Worm (Caenorhabditis elegans): ENCODE data around the gene srg-57.
A peak's percentile ranks its signal among the peaks of the same experiment; 100 is the strongest.

DNA sequence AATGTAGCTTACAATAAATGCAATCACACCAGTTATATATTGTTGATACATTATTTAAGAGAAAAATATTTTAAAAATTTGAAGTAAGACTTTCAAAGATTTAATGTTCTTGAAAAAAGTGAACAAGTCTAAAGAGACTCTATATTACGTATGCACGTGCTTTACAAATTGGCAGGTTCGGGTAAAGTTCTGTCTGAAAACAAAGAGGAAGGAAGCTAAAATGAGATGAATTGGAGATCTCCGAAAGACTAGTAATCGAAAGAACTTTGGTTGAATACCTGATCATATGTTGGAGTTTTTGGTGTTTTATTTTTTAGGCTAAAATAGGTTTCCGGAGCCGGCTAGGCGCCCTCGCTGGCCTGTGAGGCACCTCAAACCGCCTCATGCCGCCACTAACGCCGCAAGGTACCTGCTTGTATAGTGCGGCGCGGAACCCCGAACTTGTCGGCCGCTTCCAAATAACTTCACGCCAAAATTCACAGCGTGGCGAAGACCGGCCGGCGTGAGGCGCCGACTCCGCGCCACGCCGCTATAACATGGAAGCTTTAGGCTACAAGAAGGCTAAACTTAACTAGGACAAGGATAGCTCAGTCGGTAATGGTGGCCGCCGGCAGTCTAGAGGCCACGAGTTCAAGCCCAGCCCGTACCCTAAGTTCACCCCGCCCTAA lies 23.1 kb upstream of the srg-57 start, which contains the start of gene srx-28:
- TF ChIP-seq elt-3 (tag; optimal IDR thresholded peaks at IDR 0.05) (no peak), ama-1 (optimal IDR thresholded peaks at IDR 0.05) (no peak), snpc-4 (tag; optimal IDR thresholded peaks at IDR 0.05) (peak; percentile 8), C04F5.9 (tag; optimal IDR thresholded peaks at IDR 0.05) (no peak), rnt-1 (tag; optimal IDR thresholded peaks at IDR 0.05) (no peak), egl-27 (tag; optimal IDR thresholded peaks at IDR 0.05) (no peak), pag-3 (tag; optimal IDR thresholded peaks at IDR 0.05; ENCODE audit: borderline replicate concordance, insufficient read depth) (no peak), tbx-2 (tag; optimal IDR thresholded peaks at IDR 0.05) (no peak), pax-3 (tag; optimal IDR thresholded peaks at IDR 0.05) (no peak), hlh-4 (tag; optimal IDR thresholded peaks at IDR 0.05) (no peak), mef-2 (tag; optimal IDR thresholded peaks at IDR 0.05) (no peak), lin-35 (GFP tag; optimal IDR thresholded peaks at IDR 0.05) (no peak)
